Fruit fly (Drosophila melanogaster) whole organism, prepupa: Measurements from ENCODE around the gene Teh1.

Experiments
- Blimp-1 ChIP-seq: fragments of 200-800 bp; sonication (Bioruptor generic); optimal IDR thresholded peaks from 3 replicates; lab custom pipeline; 2017; ENCODE audit warnings: missing biosample characterization, missing genetic modification characterization, mild to moderate bottlenecking, moderate library complexity, missing genetic modification reagents
- CG10631 ChIP-seq: fragments of 200-800 bp; sonication (Bioruptor generic); optimal IDR thresholded peaks from 2 replicates; lab custom pipeline; 2016; ENCODE audit warnings: missing biosample characterization, missing genetic modification characterization
- CG11294 ChIP-seq: fragments of 200-800 bp; sonication (Bioruptor generic); IDR thresholded peaks from 2 replicates; pipeline ENCODE4 v1.3.6; 2022; ENCODE audit warnings: missing biosample characterization, missing genetic modification characterization
- CG11762 ChIP-seq: fragments of 200-800 bp; sonication (Bioruptor generic); optimal IDR thresholded peaks from 3 replicates; lab custom pipeline; 2016; ENCODE audit warnings: missing biosample characterization, missing genetic modification characterization; ENCODE audit not compliant: insufficient read depth
- CG11902 ChIP-seq: fragments of 200-800 bp; sonication (Bioruptor generic); optimal IDR thresholded peaks from 3 replicates; lab custom pipeline; 2016; ENCODE audit warnings: missing biosample characterization, missing genetic modification characterization
- CG15336 ChIP-seq: fragments of 200-800 bp; sonication (Bioruptor generic); IDR thresholded peaks from 2 replicates; pipeline ENCODE4 v1.3.6; 2022; ENCODE audit warnings: missing biosample characterization, missing genetic modification characterization
- CG1621 ChIP-seq: fragments of 200-800 bp; sonication (Bioruptor generic); optimal IDR thresholded peaks from 3 replicates; lab custom pipeline; 2018; ENCODE audit warnings: missing biosample characterization, mild to moderate bottlenecking, missing genetic modification characterization
- CG16779 ChIP-seq: fragments of 200-800 bp; sonication (Bioruptor generic); optimal IDR thresholded peaks from 3 replicates; lab custom pipeline; 2017; ENCODE audit warnings: missing biosample characterization, mild to moderate bottlenecking, missing genetic modification characterization
- CG3032 ChIP-seq: fragments of 200-800 bp; optimal IDR thresholded peaks from 2 replicates; lab custom pipeline; 2019; ENCODE audit warnings: missing biosample characterization, mild to moderate bottlenecking, missing genetic modification characterization, moderate library complexity
- CG31627 ChIP-seq: fragments of 200-800 bp; sonication (Bioruptor generic); optimal IDR thresholded peaks from 3 replicates; lab custom pipeline; 2016; ENCODE audit warnings: missing biosample characterization, missing genetic modification characterization
- CG34406 ChIP-seq: fragments of 200-800 bp; sonication (Bioruptor generic); optimal IDR thresholded peaks from 3 replicates; lab custom pipeline; 2016; ENCODE audit warnings: missing biosample characterization, missing genetic modification characterization
- CG3919 ChIP-seq: fragments of 200-800 bp; sonication (Bioruptor generic); optimal IDR thresholded peaks from 3 replicates; lab custom pipeline; 2016; ENCODE audit warnings: missing biosample characterization, missing genetic modification characterization
- CG6792 ChIP-seq: fragments of 200-800 bp; sonication (Bioruptor generic); optimal IDR thresholded peaks from 3 replicates; lab custom pipeline; 2016; ENCODE audit warnings: missing biosample characterization, missing genetic modification characterization
- CG6854 ChIP-seq: fragments of 200-800 bp; sonication (Bioruptor generic); optimal IDR thresholded peaks from 2 replicates; lab custom pipeline; 2017; ENCODE audit warnings: missing biosample characterization, mild to moderate bottlenecking, missing genetic modification characterization
- CG7368 ChIP-seq: fragments of 200-800 bp; sonication (Bioruptor generic); optimal IDR thresholded peaks from 3 replicates; lab custom pipeline; 2016; ENCODE audit warnings: missing biosample characterization, missing genetic modification characterization
- CG8119 ChIP-seq: fragments of 200-800 bp; sonication (Bioruptor generic); IDR thresholded peaks from 3 replicates; pipeline ENCODE4 v1.3.6; 2022; ENCODE audit warnings: missing biosample characterization, missing genetic modification characterization
- CG8632 ChIP-seq: fragments of 200-800 bp; sonication (Bioruptor generic); optimal IDR thresholded peaks from 3 replicates; lab custom pipeline; 2016; ENCODE audit warnings: missing biosample characterization, missing genetic modification characterization
- CG9139 ChIP-seq: fragments of 200-800 bp; sonication (Bioruptor generic); optimal IDR thresholded peaks from 3 replicates; lab custom pipeline; 2017; ENCODE audit warnings: missing biosample characterization, mild to moderate bottlenecking, missing genetic modification characterization
- Eip75B ChIP-seq: fragments of 200-800 bp; sonication (Bioruptor generic); optimal IDR thresholded peaks from 3 replicates; lab custom pipeline; 2016; ENCODE audit warnings: missing biosample characterization, missing genetic modification characterization
- Eip78C ChIP-seq: fragments of 200-800 bp; sonication (Bioruptor generic); peaks from one replicate; lab custom pipeline; 2016; ENCODE audit warnings: missing biosample characterization, missing genetic modification characterization
- Eip93F ChIP-seq: fragments of 200-800 bp; sonication (Bioruptor generic); optimal IDR thresholded peaks from 2 replicates; lab custom pipeline; 2016; ENCODE audit warnings: missing biosample characterization, mild to moderate bottlenecking, missing genetic modification characterization
- Ets21C ChIP-seq: fragments of 200-800 bp; sonication (Bioruptor generic); optimal IDR thresholded peaks from 3 replicates; lab custom pipeline; 2016; ENCODE audit warnings: missing biosample characterization, missing genetic modification characterization
- Ets96B ChIP-seq: fragments of 200-800 bp; optimal IDR thresholded peaks from 2 replicates; lab custom pipeline; 2019; ENCODE audit warnings: missing biosample characterization, mild to moderate bottlenecking, missing genetic modification characterization, moderate library complexity
- Gug ChIP-seq: fragments of 200-800 bp; sonication (Bioruptor generic); IDR thresholded peaks from 2 replicates; pipeline ENCODE4 v1.3.6; 2022; ENCODE audit warnings: missing biosample characterization, missing genetic modification characterization
- Hr38 ChIP-seq: sonication (Bioruptor generic); optimal IDR thresholded peaks from 2 replicates; lab custom pipeline; 2016; ENCODE audit warnings: missing biosample characterization, missing genetic modification characterization
- Hr39 ChIP-seq: fragments of 200-800 bp; sonication (Bioruptor generic); optimal IDR thresholded peaks from 2 replicates; lab custom pipeline; 2016; ENCODE audit warnings: missing biosample characterization, missing genetic modification characterization
- Met ChIP-seq: fragments of 200-800 bp; sonication (Bioruptor generic); optimal IDR thresholded peaks from 3 replicates; lab custom pipeline; 2016; ENCODE audit warnings: missing biosample characterization, missing genetic modification characterization
- Sox14 ChIP-seq: fragments of 200-800 bp; sonication (Bioruptor generic); optimal IDR thresholded peaks from 3 replicates; lab custom pipeline; 2016; ENCODE audit warnings: missing biosample characterization, missing genetic modification characterization
- achi ChIP-seq: fragments of 200-800 bp; sonication (Bioruptor generic); optimal IDR thresholded peaks from 3 replicates; lab custom pipeline; 2016; ENCODE audit warnings: missing biosample characterization, missing genetic modification characterization
- acj6 ChIP-seq: fragments of 200-800 bp; sonication (Bioruptor generic); optimal IDR thresholded peaks from 3 replicates; lab custom pipeline; 2016; ENCODE audit warnings: missing biosample characterization, missing genetic modification characterization
- cyc ChIP-seq: fragments of 200-800 bp; sonication (Bioruptor generic); optimal IDR thresholded peaks from 3 replicates; lab custom pipeline; 2016; ENCODE audit warnings: missing biosample characterization, missing genetic modification characterization
- dac ChIP-seq: fragments of 200-800 bp; sonication (Bioruptor generic); optimal IDR thresholded peaks from 2 replicates; lab custom pipeline; 2017; ENCODE audit warnings: missing biosample characterization, mild to moderate bottlenecking, missing genetic modification characterization
- dsx ChIP-seq: fragments of 200-800 bp; optimal IDR thresholded peaks from 3 replicates; lab custom pipeline; 2019; ENCODE audit warnings: missing biosample characterization, mild to moderate bottlenecking, missing genetic modification characterization, moderate library complexity; ENCODE audit not compliant: poor library complexity, severe bottlenecking
- eg ChIP-seq: fragments of 200-800 bp; sonication (Bioruptor generic); IDR thresholded peaks from 3 replicates; pipeline ENCODE4 v1.3.6; 2022; ENCODE audit warnings: missing biosample characterization, missing genetic modification characterization
- pdm3 ChIP-seq: fragments of 200-800 bp; sonication (Bioruptor generic); optimal IDR thresholded peaks from 3 replicates; lab custom pipeline; 2016; ENCODE audit warnings: missing biosample characterization, missing genetic modification characterization
- salr ChIP-seq, 2 experiments: fragments of 200-800 bp; sonication (Bioruptor generic); optimal IDR thresholded peaks; 3 replicates each; lab custom pipeline; 2016 to 2018; ENCODE audit warnings: missing biosample characterization in 2 of 2, missing genetic modification characterization in 2 of 2, mild to moderate bottlenecking in 1 of 2
- spab ChIP-seq: fragments of 200-800 bp; sonication (Bioruptor generic); optimal IDR thresholded peaks from 2 replicates; lab custom pipeline; 2017; ENCODE audit warnings: missing biosample characterization, mild to moderate bottlenecking, missing genetic modification characterization, missing genetic modification reagents
- ss ChIP-seq, 2 experiments: fragments of 200-800 bp; sonication (Bioruptor generic); optimal IDR thresholded peaks; 2 replicates in 1 of 2; 3 replicates in 1 of 2; lab custom pipeline; 2017 to 2018; ENCODE audit warnings: mild to moderate bottlenecking in 2 of 2, missing biosample characterization in 2 of 2, missing genetic modification characterization in 2 of 2, moderate library complexity in 1 of 2
- svp ChIP-seq: fragments of 200-800 bp; sonication (Bioruptor generic); peaks from one replicate; lab custom pipeline; 2016; ENCODE audit warnings: missing biosample characterization, missing genetic modification characterization
- topi ChIP-seq: fragments of 200-800 bp; sonication (Bioruptor generic); optimal IDR thresholded peaks from 3 replicates; lab custom pipeline; 2016; ENCODE audit warnings: missing biosample characterization, missing genetic modification characterization
- vri ChIP-seq: fragments of 200-800 bp; sonication (Bioruptor generic); optimal IDR thresholded peaks from 3 replicates; lab custom pipeline; 2016; ENCODE audit warnings: missing biosample characterization, mild to moderate bottlenecking, missing genetic modification characterization

Gene Teh1

DNA sequence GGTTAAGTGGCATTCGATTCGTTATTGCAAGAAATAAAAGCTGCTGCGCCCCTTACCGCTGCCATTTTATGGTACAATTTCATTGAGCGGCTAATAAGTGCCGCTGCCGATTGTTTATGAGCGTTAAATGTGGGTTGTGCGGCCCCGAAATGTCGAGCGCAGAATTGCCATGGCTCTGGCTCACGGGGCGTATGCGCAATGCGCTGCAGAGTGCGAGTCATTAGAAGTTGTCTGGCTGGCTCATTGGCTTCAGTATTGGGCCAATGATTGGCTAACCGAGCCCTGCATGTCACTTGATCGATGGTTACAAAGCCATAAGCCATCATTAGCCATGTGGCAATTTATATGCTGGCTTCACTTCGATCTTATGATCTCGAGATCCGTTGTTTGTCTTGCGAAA is 42.2 kb upstream of the Teh1 start:
- TF ChIP-seq Eip78C = peak; percentile 28
- TF ChIP-seq Ets96B (tag; lab: Kevin White, UChicago) = no peak
- TF ChIP-seq Sox14 (GFP tag; lab: Kevin White, UChicago) = no peak

DNA sequence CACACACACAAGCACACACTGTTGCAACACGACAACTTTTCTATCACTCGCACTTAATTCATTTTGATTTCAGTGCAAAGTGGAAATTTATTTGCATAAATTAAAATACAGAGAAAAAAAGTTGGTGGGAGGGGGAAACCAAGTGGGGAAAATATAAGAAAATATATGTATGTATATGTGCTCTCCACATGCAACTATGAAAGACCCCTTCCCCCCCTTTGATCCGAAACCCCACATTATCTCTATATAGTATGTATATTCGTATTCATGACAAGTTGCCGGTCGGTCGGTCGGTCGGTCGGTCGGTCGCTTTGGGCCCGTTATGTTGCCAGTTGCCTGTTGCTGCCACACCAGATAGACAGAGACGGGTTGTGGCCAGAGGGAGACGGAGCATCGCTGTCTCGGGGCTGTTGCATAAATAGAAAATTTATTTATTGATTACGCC is 38.1 kb upstream of the Teh1 start:
- TF ChIP-seq CG15336 (0 out of 2 replicates have a peak, but pooled peaks have one; percentile 8), CG8119 (GFP tag; lab: Robert Waterston, UW) (0 out of 3 replicates have a peak, but pooled peaks have one; percentile 18), CG11762 (GFP tag; lab: Kevin White, UChicago) (no peak)

DNA sequence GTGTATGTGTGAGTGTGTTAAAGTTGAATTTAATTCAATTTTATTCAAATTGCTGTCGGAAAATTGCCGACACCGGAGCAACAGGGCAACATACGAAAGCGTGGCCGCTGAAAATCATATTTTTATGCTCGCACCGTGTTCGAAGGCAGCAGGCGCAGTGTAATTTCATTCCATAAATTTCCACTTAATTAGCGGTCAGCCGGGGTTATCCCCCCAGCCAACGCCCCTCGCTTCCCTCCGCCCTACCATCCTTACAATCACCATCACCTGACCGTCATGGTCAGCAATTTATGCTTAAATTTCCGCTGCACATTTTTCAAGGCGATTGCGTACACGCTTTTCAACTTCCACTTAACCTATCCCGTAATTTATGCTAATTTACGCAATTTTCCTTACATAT is 36.8 kb upstream of the Teh1 start:
- TF ChIP-seq CG34406 (GFP tag; lab: Kevin White, UChicago) (no peak), Sox14 (GFP tag; lab: Kevin White, UChicago) (no peak), CG11762 (GFP tag; lab: Kevin White, UChicago) (no peak), CG9139 (no peak), acj6 (GFP tag; lab: Kevin White, UChicago) (no peak), CG6854 (no peak), svp (GFP tag; lab: Kevin White, UChicago) (peak; percentile 39), topi (GFP tag; lab: Kevin White, UChicago) (no peak), Gug (no peak), spab (GFP tag; lab: Kevin White, UChicago) (no peak), CG1621 (tag; lab: Kevin White, UChicago) (no peak), Hr38 (GFP tag; lab: Kevin White, UChicago) (no peak), eg (no peak), Eip78C (peak; percentile 6), CG3032 (tag; lab: Kevin White, UChicago) (no peak)

DNA sequence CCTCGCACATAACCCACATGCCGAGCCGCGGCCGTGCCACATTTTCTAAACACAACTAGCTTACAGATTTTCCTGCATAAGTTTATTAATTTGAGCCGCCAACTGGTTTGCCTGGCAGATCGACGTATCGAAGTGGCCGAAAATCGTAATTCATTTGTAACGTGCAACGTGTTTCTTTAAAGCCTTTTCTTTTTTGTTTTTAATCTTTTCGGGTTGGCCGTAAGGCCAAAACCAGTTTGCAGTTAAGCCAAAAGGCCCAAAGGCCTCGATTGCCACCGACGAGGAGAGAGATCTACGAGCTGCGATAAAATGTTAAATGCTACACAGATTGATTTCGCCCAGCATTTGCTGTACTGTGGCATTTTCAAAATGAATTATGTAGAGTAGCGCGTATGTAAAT is 35.5 kb upstream of the Teh1 start:
- TF ChIP-seq Eip78C (peak; percentile 1), vri (GFP tag; lab: Kevin White, UChicago) (no peak), pdm3 (GFP tag; lab: Kevin White, UChicago) (no peak), CG11902 (GFP tag; lab: Kevin White, UChicago) (no peak), CG16779 (no peak), CG3919 (GFP tag; lab: Kevin White, UChicago) (no peak), CG8632 (GFP tag; lab: Kevin White, UChicago) (no peak), Ets21C (GFP tag; lab: Kevin White, UChicago) (no peak)

DNA sequence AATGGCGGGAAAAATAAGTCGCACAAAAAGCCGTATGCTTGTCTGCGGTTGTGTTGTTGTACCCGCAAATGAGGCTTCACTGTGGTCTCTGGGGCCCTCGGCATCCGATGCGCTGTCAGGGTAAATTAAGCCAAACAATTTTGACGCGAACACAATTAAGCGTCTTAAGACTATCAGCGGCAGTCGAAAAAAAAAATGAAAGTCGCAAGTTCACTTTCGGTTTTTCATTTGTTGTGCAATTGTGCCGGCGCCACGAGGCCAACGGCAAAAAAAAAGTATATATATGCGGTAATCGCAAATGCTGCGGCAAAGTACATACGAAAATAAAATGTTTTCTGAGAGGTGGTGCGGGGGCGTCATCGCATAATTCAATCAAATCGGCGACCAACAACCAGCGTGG is 34.9 kb upstream of the Teh1 start:
- TF ChIP-seq CG34406 (GFP tag; lab: Kevin White, UChicago) (no peak), Eip93F (GFP tag; lab: Kevin White, UChicago) (no peak), CG10631 (no peak), dac (GFP tag; lab: Kevin White, UChicago) (no peak), svp (GFP tag; lab: Kevin White, UChicago) (peak; percentile 60), dsx (GFP tag; lab: Kevin White, UChicago) (no peak), salr (GFP tag; optimal IDR thresholded peaks at IDR 0.05; lab: Kevin White, UChicago) (no peak), CG11294 (GFP tag; lab: Robert Waterston, UW) (no peak), Blimp-1 (GFP tag; lab: Kevin White, UChicago) (peak; percentile 65), CG31627 (GFP tag; lab: Kevin White, UChicago) (no peak)

DNA sequence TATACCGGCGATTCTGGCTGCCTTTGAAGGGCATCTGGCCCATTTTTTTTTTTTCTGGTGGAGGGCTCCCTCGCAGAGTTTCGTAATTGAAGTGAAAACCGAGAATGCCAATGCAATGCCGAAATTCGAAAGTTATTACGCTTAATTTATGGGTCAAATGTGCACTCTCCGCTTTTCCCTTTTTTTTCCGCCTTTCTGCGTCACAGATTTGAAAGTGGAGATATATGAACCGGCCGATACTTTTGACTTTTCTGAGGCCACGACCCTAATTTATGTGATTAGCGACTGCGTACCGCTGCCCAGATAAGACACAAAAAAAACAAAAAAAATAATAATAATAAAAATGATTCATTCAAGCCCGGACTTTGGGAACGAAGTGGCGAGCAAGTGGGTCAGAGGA is 29.6 kb upstream of the Teh1 start:
- TF ChIP-seq CG7368 (GFP tag; lab: Kevin White, UChicago) (no peak), vri (GFP tag; lab: Kevin White, UChicago) (no peak), CG11762 (GFP tag; lab: Kevin White, UChicago) (no peak), svp (GFP tag; lab: Kevin White, UChicago) (peak; percentile 83), achi (GFP tag; lab: Kevin White, UChicago) (no peak), Eip93F (GFP tag; lab: Kevin White, UChicago) (peak; percentile 55), CG15336 (no peak), Eip75B (GFP tag; lab: Kevin White, UChicago) (peak; percentile 44), Met (peak; percentile 11), cyc (GFP tag; lab: Kevin White, UChicago) (no peak), Hr39 (GFP tag; lab: Kevin White, UChicago) (no peak), CG6854 (peak; percentile 66), Blimp-1 (GFP tag; lab: Kevin White, UChicago) (peak; percentile 96), CG6792 (GFP tag; lab: Kevin White, UChicago) (no peak), CG11902 (GFP tag; lab: Kevin White, UChicago) (no peak), CG8632 (GFP tag; lab: Kevin White, UChicago) (no peak), dsx (GFP tag; lab: Kevin White, UChicago) (no peak), CG31627 (GFP tag; lab: Kevin White, UChicago) (no peak), acj6 (GFP tag; lab: Kevin White, UChicago) (no peak), ss (GFP tag; optimal IDR thresholded peaks at IDR 0.05; lab: Kevin White, UChicago) (no peak), topi (GFP tag; lab: Kevin White, UChicago) (peak; percentile 2)
